Worm (Caenorhabditis elegans) whole organism, L4 larva: ENCODE results near the gene C50H2.7.

Experiments
- D1046.2 ChIP-seq: fragments of 200-800 bp; sonication (Bioruptor generic); IDR thresholded peaks from 2 replicates; pipeline ENCODE4 v1.3.6; 2022; ENCODE audit warnings: missing genetic modification characterization, missing compliant biosample characterization
- F10B5.3 ChIP-seq: sonication (generic microtip); optimal IDR thresholded peaks from 2 replicates; lab custom pipeline; 2016; ENCODE audit warnings: mild to moderate bottlenecking, missing genetic modification characterization, missing compliant biosample characterization
- F37D6.2 ChIP-seq: sonication (generic microtip); optimal IDR thresholded peaks from 2 replicates; lab custom pipeline; 2016; ENCODE audit warnings: mild to moderate bottlenecking, missing genetic modification characterization, missing compliant biosample characterization
- F44E2.7 ChIP-seq: fragments of 200-800 bp; sonication (Bioruptor generic); IDR thresholded peaks from 2 replicates; pipeline ENCODE4 v2.1.2; 2022; ENCODE audit warnings: missing genetic modification characterization, missing compliant biosample characterization
- F49E8.2 ChIP-seq: sonication (generic microtip); optimal IDR thresholded peaks from 2 replicates; lab custom pipeline; 2016; ENCODE audit warnings: missing compliant biosample characterization, mild to moderate bottlenecking, missing genetic modification characterization, borderline replicate concordance
- Y48G9A.11 ChIP-seq: fragments of 200-800 bp; sonication (Bioruptor generic); IDR thresholded peaks from 2 replicates; pipeline ENCODE4 v1.3.6; 2022; ENCODE audit warnings: missing genetic modification reagents, missing genetic modification characterization, missing compliant biosample characterization
- Y5F2A.4 ChIP-seq: fragments of 200-800 bp; sonication (Bioruptor generic); optimal IDR thresholded peaks from 2 replicates; lab custom pipeline; 2018; ENCODE audit warnings: mild to moderate bottlenecking, missing genetic modification characterization, missing compliant biosample characterization
- Y75B8A.6 ChIP-seq: fragments of 200-800 bp; sonication (Bioruptor generic); IDR thresholded peaks from 2 replicates; pipeline ENCODE4 v1.3.6; 2022; ENCODE audit warnings: missing genetic modification reagents, missing genetic modification characterization, missing compliant biosample characterization
- ZK337.2 ChIP-seq: fragments of 200-800 bp; sonication (Bioruptor generic); IDR thresholded peaks from 2 replicates; pipeline ENCODE4 v1.3.6; 2022; ENCODE audit warnings: missing genetic modification reagents, missing genetic modification characterization, missing compliant biosample characterization
- ZK546.5 ChIP-seq, 2 experiments: sonication (generic microtip); optimal IDR thresholded peaks; 2 replicates each; lab custom pipeline; 2017; ENCODE audit warnings: missing biosample characterization in 2 of 2, missing genetic modification characterization in 2 of 2
- ama-1 ChIP-seq: fragments of 150-350 bp; optimal IDR thresholded peaks from 2 replicates; lab custom pipeline; 2014; ENCODE audit warnings: inconsistent platforms, mixed read lengths
- arid-1 ChIP-seq: fragments of 200-800 bp; sonication (Bioruptor generic); conservative IDR thresholded peaks from 2 replicates; pipeline ENCODE4 v1.3.6; 2022; ENCODE audit warnings: missing genetic modification reagents, missing genetic modification characterization, missing compliant biosample characterization
- attf-4 ChIP-seq: sonication (generic microtip); optimal IDR thresholded peaks from 3 replicates; lab custom pipeline; 2017; ENCODE audit warnings: missing biosample characterization, missing genetic modification characterization
- ceh-32 ChIP-seq: sonication (generic microtip); optimal IDR thresholded peaks from 2 replicates; lab custom pipeline; 2016; ENCODE audit warnings: mild to moderate bottlenecking, missing genetic modification characterization, missing compliant biosample characterization; ENCODE audit not compliant: poor library complexity
- ceh-62 ChIP-seq: sonication (generic microtip); optimal IDR thresholded peaks from 2 replicates; lab custom pipeline; 2017; ENCODE audit warnings: missing biosample characterization, missing genetic modification characterization
- ces-1 ChIP-seq: fragments of 150-350 bp; sonication (generic microtip); optimal IDR thresholded peaks from 4 replicates; lab custom pipeline; 2014; ENCODE audit warnings: missing biosample characterization, missing genetic modification reagents, missing genetic modification characterization
- cey-2 ChIP-seq: sonication (generic microtip); optimal IDR thresholded peaks from 3 replicates; lab custom pipeline; 2017; ENCODE audit warnings: missing genetic modification characterization, mild to moderate bottlenecking, missing compliant biosample characterization, antibody characterized with exemption, borderline replicate concordance; ENCODE audit not compliant: insufficient read depth
- daf-12 ChIP-seq: fragments of 150-350 bp; optimal IDR thresholded peaks from 2 replicates; lab custom pipeline; 2014; ENCODE audit warnings: missing biosample characterization, missing genetic modification reagents, missing genetic modification characterization
- daf-8 ChIP-seq: fragments of 200-800 bp; sonication (Bioruptor generic); IDR thresholded peaks from 2 replicates; pipeline ENCODE4 v1.3.6; 2022; ENCODE audit warnings: missing genetic modification characterization, missing compliant biosample characterization
- dmd-8 ChIP-seq: fragments of 200-800 bp; sonication (Bioruptor generic); IDR thresholded peaks from 2 replicates; pipeline ENCODE4 v1.3.6; 2022; ENCODE audit warnings: missing genetic modification characterization, missing compliant biosample characterization
- dpl-1 ChIP-seq: fragments of 150-350 bp; optimal IDR thresholded peaks from 2 replicates; lab custom pipeline; 2014; ENCODE audit warnings: missing biosample characterization, missing genetic modification reagents, missing genetic modification characterization
- duxl-1 ChIP-seq: sonication (generic microtip); optimal IDR thresholded peaks from 2 replicates; lab custom pipeline; 2016; ENCODE audit warnings: mild to moderate bottlenecking, missing genetic modification characterization, moderate library complexity, missing compliant biosample characterization; ENCODE audit not compliant: poor library complexity
- dve-1 ChIP-seq: sonication (generic microtip); optimal IDR thresholded peaks from 2 replicates; lab custom pipeline; 2017; ENCODE audit warnings: antibody characterized with exemption, mild to moderate bottlenecking, missing genetic modification characterization, missing compliant biosample characterization; ENCODE audit not compliant: insufficient read depth
- fkh-10 ChIP-seq: fragments of 150-350 bp; optimal IDR thresholded peaks from 2 replicates; lab custom pipeline; 2014; ENCODE audit warnings: missing biosample characterization, missing genetic modification reagents, missing genetic modification characterization
- fos-1 ChIP-seq: fragments of 150-350 bp; optimal IDR thresholded peaks from 2 replicates; lab custom pipeline; 2014; ENCODE audit warnings: missing biosample characterization, missing genetic modification characterization
- hif-1 ChIP-seq, 2 experiments: sonication (generic microtip); optimal IDR thresholded peaks; 2 replicates each; lab custom pipeline; 2016 to 2017; ENCODE audit warnings: missing compliant biosample characterization in 2 of 2, missing genetic modification characterization in 2 of 2, missing genetic modification reagents in 2 of 2, missing genotype in 2 of 2, mild to moderate bottlenecking in 1 of 2
- hlh-30 ChIP-seq: sonication (generic microtip); optimal IDR thresholded peaks from 2 replicates; lab custom pipeline; 2017; ENCODE audit warnings: antibody characterized with exemption, mild to moderate bottlenecking, missing genetic modification characterization, missing compliant biosample characterization; ENCODE audit not compliant: insufficient read depth
- jun-1 ChIP-seq: fragments of 150-350 bp; optimal IDR thresholded peaks from 2 replicates; lab custom pipeline; 2014; ENCODE audit warnings: missing biosample characterization, missing genetic modification reagents, missing genetic modification characterization
- lim-7 ChIP-seq: fragments of 200-800 bp; sonication (Bioruptor generic); IDR thresholded peaks from 2 replicates; pipeline ENCODE4 v1.3.6; 2022; ENCODE audit warnings: missing genetic modification characterization, missing compliant biosample characterization
- lin-1 ChIP-seq: fragments of 200-800 bp; sonication (Bioruptor generic); IDR thresholded peaks from 2 replicates; pipeline ENCODE4 v1.3.6; 2022; ENCODE audit warnings: missing genetic modification reagents, missing genetic modification characterization, missing compliant biosample characterization
- lin-13 ChIP-seq: fragments of 150-350 bp; optimal IDR thresholded peaks from 2 replicates; lab custom pipeline; 2014; ENCODE audit warnings: missing biosample characterization, missing genetic modification reagents, missing genetic modification characterization
- lir-3 ChIP-seq: sonication (generic microtip); optimal IDR thresholded peaks from 2 replicates; lab custom pipeline; 2016; ENCODE audit warnings: mild to moderate bottlenecking, missing genetic modification characterization, missing compliant biosample characterization
- lsy-2 ChIP-seq, 2 experiments: fragments of 150-350 bp in 1 of 2; sonication (generic microtip) in 1 of 2; optimal IDR thresholded peaks; 2 replicates each; lab custom pipeline; 2014 to 2017; ENCODE audit warnings: missing biosample characterization in 2 of 2, missing genetic modification characterization in 2 of 2
- madf-9 ChIP-seq: fragments of 200-800 bp; sonication (Bioruptor generic); conservative IDR thresholded peaks from 2 replicates; pipeline ENCODE4 v1.3.6; 2022; ENCODE audit warnings: missing genetic modification reagents, missing genetic modification characterization, missing compliant biosample characterization
- mdl-1 ChIP-seq, 2 experiments: fragments of 150-350 bp in 1 of 2; sonication (generic microtip) in 1 of 2; optimal IDR thresholded peaks; 2 replicates each; lab custom pipeline; 2014 to 2017; ENCODE audit warnings: missing biosample characterization in 2 of 2, missing genetic modification characterization in 2 of 2
- mdt-29 ChIP-seq: fragments of 200-800 bp; sonication (Bioruptor generic); IDR thresholded peaks from 2 replicates; pipeline ENCODE4 v1.3.6; 2022; ENCODE audit warnings: missing genetic modification reagents, missing genetic modification characterization, missing compliant biosample characterization
- mxl-2 ChIP-seq: fragments of 200-800 bp; sonication (Bioruptor generic); conservative IDR thresholded peaks from 2 replicates; pipeline ENCODE4 v1.3.6; 2022; ENCODE audit warnings: missing genetic modification reagents, missing genetic modification characterization, missing compliant biosample characterization
- nhr-10 ChIP-seq: fragments of 150-350 bp; optimal IDR thresholded peaks from 2 replicates; lab custom pipeline; 2014; ENCODE audit warnings: missing biosample characterization, missing genetic modification characterization
- nhr-41 ChIP-seq: fragments of 200-800 bp; sonication (Bioruptor generic); IDR thresholded peaks from 2 replicates; pipeline ENCODE4 v1.3.6; 2022; ENCODE audit warnings: missing genetic modification reagents, missing genetic modification characterization, missing compliant biosample characterization
- nhr-48 ChIP-seq: sonication (generic microtip); optimal IDR thresholded peaks from 2 replicates; lab custom pipeline; 2016; ENCODE audit warnings: mild to moderate bottlenecking, missing genetic modification characterization, missing compliant biosample characterization
- pha-4 ChIP-seq, 2 experiments: fragments of 150-350 bp in 1 of 2; fragments of 200-800 bp in 1 of 2; sonication (Bioruptor generic) in 1 of 2; IDR thresholded peaks in 1 of 2; optimal IDR thresholded peaks in 1 of 2; 2 replicates each; pipeline versions ENCODE4 v1.3.6 to Lab custom; 2014 to 2022; ENCODE audit warnings: missing genetic modification characterization in 2 of 2, missing genetic modification reagents in 2 of 2, missing biosample characterization in 1 of 2, missing compliant biosample characterization in 1 of 2
- pqm-1 ChIP-seq: sonication (generic microtip); optimal IDR thresholded peaks from 2 replicates; lab custom pipeline; 2017; ENCODE audit warnings: missing biosample characterization, missing genetic modification characterization
- skn-1 ChIP-seq: fragments of 150-350 bp; optimal IDR thresholded peaks from 2 replicates; lab custom pipeline; 2014; ENCODE audit warnings: missing biosample characterization, missing genetic modification characterization
- snpc-1.2 ChIP-seq: fragments of 200-800 bp; sonication (Bioruptor generic); IDR thresholded peaks from 2 replicates; pipeline ENCODE4 v1.3.6; 2022; ENCODE audit warnings: missing genetic modification reagents, missing genetic modification characterization, missing compliant biosample characterization
- snpc-4 ChIP-seq: fragments of 150-350 bp; optimal IDR thresholded peaks from 2 replicates; lab custom pipeline; 2014; ENCODE audit warnings: missing biosample characterization, missing genetic modification characterization
- spr-1 ChIP-seq: sonication (generic microtip); optimal IDR thresholded peaks from 2 replicates; lab custom pipeline; 2016; ENCODE audit warnings: mild to moderate bottlenecking, missing genetic modification characterization, missing compliant biosample characterization
- tag-97 ChIP-seq: fragments of 200-800 bp; sonication (Bioruptor generic); IDR thresholded peaks from 2 replicates; pipeline ENCODE4 v1.3.6; 2022; ENCODE audit warnings: missing genetic modification characterization, missing compliant biosample characterization
- tra-1 ChIP-seq: fragments of 200-800 bp; sonication (Bioruptor generic); IDR thresholded peaks from 2 replicates; pipeline ENCODE4 v1.3.6; 2022; ENCODE audit warnings: missing genetic modification reagents, missing genetic modification characterization, missing compliant biosample characterization
- vab-7 ChIP-seq: fragments of 200-800 bp; sonication (Bioruptor generic); IDR thresholded peaks from 2 replicates; pipeline ENCODE4 v1.3.6; 2022; ENCODE audit warnings: missing genetic modification reagents, missing genetic modification characterization, missing compliant biosample characterization
- zag-1 ChIP-seq: fragments of 150-350 bp; optimal IDR thresholded peaks from 2 replicates; lab custom pipeline; 2014; ENCODE audit warnings: missing biosample characterization, missing genetic modification characterization

The C50H2.7 gene

DNA sequence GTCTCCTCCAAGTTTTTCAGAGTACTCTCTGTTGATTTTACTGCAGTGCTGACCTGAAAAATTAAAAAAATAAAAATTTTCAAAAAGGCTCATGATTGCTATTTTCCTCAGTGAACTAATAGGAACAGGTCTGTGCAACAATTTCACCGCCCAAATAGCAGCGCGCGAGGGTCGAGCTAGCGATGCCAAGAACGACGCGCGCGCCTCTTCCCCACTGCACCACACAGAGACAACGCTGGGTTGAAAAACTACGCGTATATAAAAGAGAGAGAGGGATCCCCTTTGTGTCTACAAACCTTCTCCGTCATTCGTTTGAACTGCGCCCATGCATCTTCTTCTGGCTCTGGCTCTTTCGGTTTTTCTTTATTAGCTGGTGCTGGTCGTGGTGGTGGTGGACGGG lies 47.5 kb downstream of the C50H2.7 start (continued):
- TF ChIP-seq duxl-1 (peak; percentile 83), nhr-48 (tag; lab: Kevin White, UChicago) (peak; percentile 79), zag-1 (tag; lab: Kevin White, UChicago) (no peak), hif-1 (tag; optimal IDR thresholded peaks at IDR 0.05; lab: Kevin White, UChicago) (peak; percentile 42 to 62), cey-2 (tag; lab: Kevin White, UChicago) (no peak), lir-3 (tag; lab: Kevin White, UChicago) (peak; percentile 83), nhr-10 (tag; lab: Kevin White, UChicago) (no peak), lin-13 (GFP tag; lab: Kevin White, UChicago) (peak; percentile 60), D1046.2 (GFP tag; lab: Robert Waterston, UW) (peak; percentile 90), tag-97 (0 out of 2 replicates have a peak, but pooled peaks have one; percentile 41), snpc-1.2 (GFP tag; lab: Robert Waterston, UW) (peak; percentile 93), jun-1 (tag; lab: Kevin White, UChicago) (no peak), pha-4 (GFP tag; IDR thresholded peaks at IDR 0.05; lab: Robert Waterston, UW) (peak; percentile 96), pha-4 (tag; optimal IDR thresholded peaks at IDR 0.05; lab: Kevin White, UChicago) (no peak), pqm-1 (tag; lab: Kevin White, UChicago) (no peak), madf-9 (peak; percentile 83), dmd-8 (GFP tag; lab: Robert Waterston, UW) (peak; percentile 96), F44E2.7 (GFP tag; lab: Robert Waterston, UW) (peak; percentile 98), Y48G9A.11 (GFP tag; lab: Robert Waterston, UW) (peak; percentile 85), F37D6.2 (tag; lab: Kevin White, UChicago) (peak; percentile 79), F10B5.3 (tag; lab: Kevin White, UChicago) (peak; percentile 80), arid-1 (GFP tag; lab: Robert Waterston, UW) (peak; percentile 92), skn-1 (tag; lab: Kevin White, UChicago) (no peak), lin-1 (peak; percentile 94), attf-4 (tag; lab: Kevin White, UChicago) (no peak), ZK337.2 (GFP tag; lab: Robert Waterston, UW) (peak; percentile 59; the same call in 1 of the 2 replicates), ZK546.5 (tag; optimal IDR thresholded peaks at IDR 0.05; lab: Kevin White, UChicago) (no peak), lim-7 (GFP tag; lab: Robert Waterston, UW) (peak; percentile 99), ama-1 (no peak), Y75B8A.6 (GFP tag; lab: Robert Waterston, UW) (peak; percentile 87; the same call in 1 of the 2 replicates), daf-12 (tag; lab: Kevin White, UChicago) (no peak), mxl-2 (GFP tag; lab: Robert Waterston, UW) (peak; percentile 74), mdl-1 (tag; optimal IDR thresholded peaks at IDR 0.05; lab: Kevin White, UChicago) (no peak), F49E8.2 (tag; lab: Kevin White, UChicago) (peak; percentile 83), dpl-1 (GFP tag; lab: Kevin White, UChicago) (peak; percentile 27), Y5F2A.4 (GFP tag; lab: Kevin White, UChicago) (peak; percentile 92), lsy-2 (tag; optimal IDR thresholded peaks at IDR 0.05; lab: Kevin White, UChicago) (peak in 1 of 2 experiments; percentile 58), fkh-10 (GFP tag; lab: Kevin White, UChicago) (no peak), ces-1 (GFP tag; lab: Kevin White, UChicago) (peak; percentile 39), nhr-41 (GFP tag; lab: Robert Waterston, UW) (peak; percentile 98), ceh-62 (tag; lab: Kevin White, UChicago) (no peak), fos-1 (no peak), tra-1 (peak; percentile 91), vab-7 (peak; percentile 98), ceh-32 (tag; lab: Kevin White, UChicago) (peak; percentile 13), dve-1 (tag; lab: Kevin White, UChicago) (peak; percentile 59), hlh-30 (tag; lab: Kevin White, UChicago) (peak; percentile 62), daf-8 (GFP tag; lab: Robert Waterston, UW) (peak; percentile 67; the same call in 1 of the 2 replicates), mdt-29 (peak; percentile 74; the same call in 1 of the 2 replicates), snpc-4 (no peak), spr-1 (tag; lab: Kevin White, UChicago) (peak; percentile 88)
